Fruit fly (Drosophila melanogaster) whole organism, embryonic: ENCODE measurements around the gene CG4462.

Source experiments
- Awh ChIP-seq: fragments of 200-800 bp; sonication (Bioruptor generic); IDR thresholded peaks from 2 replicates; pipeline ENCODE4, ENCODE4 v1.3.6; 2022; ENCODE audit warnings: missing biosample characterization, missing genetic modification characterization
- CG10267 ChIP-seq: fragments of 200-800 bp; sonication (Bioruptor generic); optimal IDR thresholded peaks from 2 replicates; lab custom pipeline; 2018; ENCODE audit warnings: missing biosample characterization, mild to moderate bottlenecking, missing genetic modification characterization, moderate library complexity
- CG10565 ChIP-seq: fragments of 200-800 bp; sonication (Bioruptor generic); optimal IDR thresholded peaks from 3 replicates; lab custom pipeline; 2016; ENCODE audit warnings: missing biosample characterization, mild to moderate bottlenecking, missing genetic modification characterization
- CG10654 ChIP-seq: fragments of 200-800 bp; sonication (Bioruptor generic); optimal IDR thresholded peaks from 2 replicates; lab custom pipeline; 2016; ENCODE audit warnings: missing biosample characterization, missing genetic modification characterization
- CG14014 ChIP-seq: fragments of 200-800 bp; sonication (Bioruptor generic); IDR thresholded peaks from 2 replicates; pipeline ENCODE4 v1.3.6; 2022; ENCODE audit warnings: missing biosample characterization, missing genetic modification characterization
- CG1602 ChIP-seq: fragments of 200-800 bp; sonication (Bioruptor generic); optimal IDR thresholded peaks from 3 replicates; lab custom pipeline; 2016; ENCODE audit warnings: missing biosample characterization, missing genetic modification characterization
- CG17385 ChIP-seq: fragments of 200-800 bp; sonication (Bioruptor generic); optimal IDR thresholded peaks from 3 replicates; lab custom pipeline; 2018; ENCODE audit warnings: missing biosample characterization, mild to moderate bottlenecking, missing genetic modification characterization
- CG17568 ChIP-seq: fragments of 200-800 bp; sonication (Bioruptor generic); optimal IDR thresholded peaks from 2 replicates; lab custom pipeline; 2018; ENCODE audit warnings: missing biosample characterization, mild to moderate bottlenecking, missing genetic modification characterization, moderate library complexity
- CG17612 ChIP-seq: fragments of 200-800 bp; sonication (Bioruptor generic); IDR thresholded peaks from 2 replicates; pipeline ENCODE4 v1.3.6; 2022; ENCODE audit warnings: missing biosample characterization, missing genetic modification characterization
- CG18262 ChIP-seq: fragments of 200-800 bp; optimal IDR thresholded peaks from 3 replicates; lab custom pipeline; 2019; ENCODE audit warnings: missing biosample characterization, mild to moderate bottlenecking, missing genetic modification characterization, moderate library complexity
- CG2889 ChIP-seq: fragments of 200-800 bp; sonication (Bioruptor generic); IDR thresholded peaks from 3 replicates; pipeline ENCODE4 v1.3.6; 2022; ENCODE audit warnings: missing biosample characterization, missing genetic modification characterization
- CG31224 ChIP-seq: fragments of 200-800 bp; sonication (Bioruptor generic); IDR thresholded peaks from 2 replicates; pipeline ENCODE4 v1.3.6; 2022; ENCODE audit warnings: missing biosample characterization, missing genetic modification characterization
- CG32532 ChIP-seq: fragments of 200-800 bp; sonication (Bioruptor generic); IDR thresholded peaks from 2 replicates; pipeline ENCODE4 v1.3.6; 2022; ENCODE audit warnings: missing biosample characterization, missing genetic modification characterization
- CG33213 ChIP-seq: fragments of 200-800 bp; sonication (Bioruptor generic); optimal IDR thresholded peaks from 3 replicates; lab custom pipeline; 2016; ENCODE audit warnings: missing biosample characterization, missing genetic modification characterization
- CG34376 ChIP-seq: fragments of 200-800 bp; sonication (Bioruptor generic); optimal IDR thresholded peaks from 2 replicates; lab custom pipeline; 2018; ENCODE audit warnings: missing biosample characterization, mild to moderate bottlenecking, missing genetic modification characterization
- CG34422 ChIP-seq: fragments of 200-800 bp; sonication (Bioruptor generic); IDR thresholded peaks from 3 replicates; pipeline ENCODE4 v1.3.6; 2022; ENCODE audit warnings: missing biosample characterization, missing genetic modification characterization
- CG4854 ChIP-seq: fragments of 200-800 bp; sonication (Bioruptor generic); optimal IDR thresholded peaks from 2 replicates; lab custom pipeline; 2016; ENCODE audit warnings: missing biosample characterization, missing genetic modification characterization, inconsistent platforms
- CG8388 ChIP-seq: fragments of 200-800 bp; sonication (Bioruptor generic); optimal IDR thresholded peaks from 2 replicates; lab custom pipeline; 2019; ENCODE audit warnings: missing biosample characterization, mild to moderate bottlenecking, missing genetic modification characterization, moderate library complexity
- CG8478 ChIP-seq: fragments of >200 bp; optimal IDR thresholded peaks from 2 replicates; lab custom pipeline; 2018
- CG9437 ChIP-seq: fragments of 200-800 bp; sonication (Bioruptor generic); optimal IDR thresholded peaks from 2 replicates; lab custom pipeline; 2018; ENCODE audit warnings: missing biosample characterization, mild to moderate bottlenecking, missing genetic modification characterization
- CG9727 ChIP-seq: fragments of 200-800 bp; sonication (Bioruptor generic); optimal IDR thresholded peaks from 3 replicates; lab custom pipeline; 2017; ENCODE audit warnings: missing biosample characterization, mild to moderate bottlenecking, missing genetic modification characterization
- CG9876 ChIP-seq: fragments of 200-800 bp; sonication (Bioruptor generic); optimal IDR thresholded peaks from 2 replicates; lab custom pipeline; 2016; ENCODE audit warnings: missing biosample characterization, missing genetic modification characterization
- Chrac-16 ChIP-seq: fragments of 200-800 bp; sonication (Bioruptor generic); optimal IDR thresholded peaks from 3 replicates; lab custom pipeline; 2016; ENCODE audit warnings: missing biosample characterization, missing genetic modification characterization
- Dip2 ChIP-seq: fragments of 200-800 bp; sonication (Bioruptor generic); IDR thresholded peaks from 2 replicates; pipeline ENCODE4 v1.3.6; 2022; ENCODE audit warnings: missing biosample characterization, missing genetic modification characterization
- Elba2 ChIP-seq: fragments of 200-800 bp; sonication (Bioruptor generic); optimal IDR thresholded peaks from 3 replicates; lab custom pipeline; 2016; ENCODE audit warnings: missing biosample characterization, missing genetic modification characterization
- Hmr ChIP-seq: fragments of 200-800 bp; sonication (Bioruptor generic); optimal IDR thresholded peaks from 3 replicates; lab custom pipeline; 2017; ENCODE audit warnings: mild to moderate bottlenecking, missing biosample characterization, missing genetic modification reagents, missing genetic modification characterization
- Neu2 ChIP-seq: fragments of 200-800 bp; sonication (Bioruptor generic); optimal IDR thresholded peaks from 3 replicates; lab custom pipeline; 2016; ENCODE audit warnings: missing biosample characterization, missing genetic modification characterization, borderline replicate concordance
- Oaz ChIP-seq: fragments of 200-800 bp; sonication (Bioruptor generic); IDR thresholded peaks from 2 replicates; pipeline ENCODE4 v1.3.6; 2022; ENCODE audit warnings: missing biosample characterization, missing genetic modification characterization
- Sox100B ChIP-seq: fragments of 200-800 bp; sonication (Bioruptor generic); optimal IDR thresholded peaks from 3 replicates; lab custom pipeline; 2018; ENCODE audit warnings: missing biosample characterization, mild to moderate bottlenecking, missing genetic modification characterization
- Taf1 ChIP-seq: fragments of 200-800 bp; sonication (Bioruptor generic); IDR thresholded peaks from 2 replicates; pipeline ENCODE4 v1.3.6; 2022; ENCODE audit warnings: missing biosample characterization, missing genetic modification characterization
- ab ChIP-seq: fragments of 200-800 bp; sonication (Bioruptor generic); optimal IDR thresholded peaks from 2 replicates; lab custom pipeline; 2016; ENCODE audit warnings: missing biosample characterization, missing genetic modification characterization
- amos ChIP-seq: fragments of 200-800 bp; sonication (Bioruptor generic); IDR thresholded peaks from 2 replicates; pipeline ENCODE4 v1.3.6; 2022; ENCODE audit warnings: missing biosample characterization, missing genetic modification characterization; ENCODE audit not compliant: partially characterized antibody
- chn ChIP-seq: fragments of 200-800 bp; sonication (Bioruptor generic); optimal IDR thresholded peaks from 2 replicates; lab custom pipeline; 2016; ENCODE audit warnings: missing biosample characterization, missing genetic modification characterization
- ems ChIP-seq: fragments of 200-800 bp; sonication (Bioruptor generic); optimal IDR thresholded peaks from 3 replicates; lab custom pipeline; 2016; ENCODE audit warnings: missing biosample characterization, missing genetic modification characterization
- grau ChIP-seq: fragments of 200-800 bp; optimal IDR thresholded peaks from 3 replicates; lab custom pipeline; 2019; ENCODE audit warnings: missing biosample characterization, mild to moderate bottlenecking, missing genetic modification characterization, moderate library complexity
- gsb-n ChIP-seq: fragments of 200-800 bp; sonication (Bioruptor generic); optimal IDR thresholded peaks from 3 replicates; lab custom pipeline; 2018; ENCODE audit warnings: missing biosample characterization, mild to moderate bottlenecking, missing genetic modification characterization
- hb ChIP-seq: fragments of 200-800 bp; sonication (Bioruptor generic); IDR thresholded peaks from 3 replicates; pipeline ENCODE4 v1.3.6; 2022; ENCODE audit warnings: missing biosample characterization, missing genetic modification characterization; ENCODE audit not compliant: partially characterized antibody
- her ChIP-seq: fragments of 200-800 bp; sonication (Bioruptor generic); optimal IDR thresholded peaks from 2 replicates; lab custom pipeline; 2016; ENCODE audit warnings: missing biosample characterization, missing genetic modification characterization
- klu ChIP-seq: fragments of 200-800 bp; sonication (Bioruptor generic); IDR thresholded peaks from 2 replicates; pipeline ENCODE4 v1.3.6; 2022; ENCODE audit warnings: missing biosample characterization, missing genetic modification characterization
- lilli ChIP-seq: fragments of 200-800 bp; sonication (Bioruptor generic); optimal IDR thresholded peaks from 3 replicates; lab custom pipeline; 2016; ENCODE audit warnings: missing biosample characterization, missing genetic modification characterization
- maf-S ChIP-seq: fragments of 200-800 bp; sonication (Bioruptor generic); optimal IDR thresholded peaks from 2 replicates; lab custom pipeline; 2016; ENCODE audit warnings: missing biosample characterization, missing genetic modification characterization
- mld ChIP-seq: fragments of 200-800 bp; sonication (Bioruptor generic); IDR thresholded peaks from 3 replicates; pipeline ENCODE4 v1.3.6; 2022; ENCODE audit warnings: missing biosample characterization, missing genetic modification characterization; ENCODE audit not compliant: partially characterized antibody
- peb ChIP-seq: fragments of 200-800 bp; sonication (Bioruptor generic); IDR thresholded peaks from 2 replicates; pipeline ENCODE4 v1.3.6; 2022; ENCODE audit warnings: missing biosample characterization, missing genetic modification characterization
- phol ChIP-seq: fragments of 200-800 bp; sonication (Bioruptor generic); optimal IDR thresholded peaks from 3 replicates; lab custom pipeline; 2018; ENCODE audit warnings: missing biosample characterization, mild to moderate bottlenecking, missing genetic modification characterization, moderate library complexity
- run ChIP-seq: fragments of 200-800 bp; sonication (Bioruptor generic); optimal IDR thresholded peaks from 3 replicates; lab custom pipeline; 2018; ENCODE audit warnings: missing biosample characterization, mild to moderate bottlenecking, missing genetic modification characterization
- sc ChIP-seq, 3 experiments: fragments of >200 bp in 2 of 3; fragments of 200-800 bp in 1 of 3; sonication (Bioruptor generic) in 1 of 3; optimal IDR thresholded peaks; 2 replicates in 2 of 3; 3 replicates in 1 of 3; lab custom pipeline; 2017; ENCODE audit warnings: mild to moderate bottlenecking in 1 of 3, missing biosample characterization in 1 of 3, missing genetic modification characterization in 1 of 3, missing genetic modification reagents in 1 of 3
- sens-2 ChIP-seq: fragments of 200-800 bp; sonication (Bioruptor generic); IDR thresholded peaks from 2 replicates; pipeline ENCODE4 v1.3.6; 2022; ENCODE audit warnings: missing biosample characterization, missing genetic modification characterization
- stc ChIP-seq: fragments of 200-800 bp; sonication (Bioruptor generic); IDR thresholded peaks from 2 replicates; pipeline ENCODE4 v1.3.6; 2022; ENCODE audit warnings: missing biosample characterization, missing genetic modification characterization
- vvl ChIP-seq: fragments of 200-800 bp; sonication (Bioruptor generic); IDR thresholded peaks from 2 replicates; pipeline ENCODE4 v1.3.6; 2022; ENCODE audit warnings: missing biosample characterization, missing genetic modification characterization
- wdn ChIP-seq: fragments of 200-800 bp; sonication (Bioruptor generic); IDR thresholded peaks from 2 replicates; pipeline ENCODE4 v1.3.6; 2022; ENCODE audit warnings: missing biosample characterization, missing genetic modification characterization
- wor ChIP-seq: fragments of 200-800 bp; sonication (Bioruptor generic); IDR thresholded peaks from 2 replicates; pipeline ENCODE4 v1.3.6; 2022; ENCODE audit warnings: missing biosample characterization, missing genetic modification characterization

Gene CG4462

DNA sequence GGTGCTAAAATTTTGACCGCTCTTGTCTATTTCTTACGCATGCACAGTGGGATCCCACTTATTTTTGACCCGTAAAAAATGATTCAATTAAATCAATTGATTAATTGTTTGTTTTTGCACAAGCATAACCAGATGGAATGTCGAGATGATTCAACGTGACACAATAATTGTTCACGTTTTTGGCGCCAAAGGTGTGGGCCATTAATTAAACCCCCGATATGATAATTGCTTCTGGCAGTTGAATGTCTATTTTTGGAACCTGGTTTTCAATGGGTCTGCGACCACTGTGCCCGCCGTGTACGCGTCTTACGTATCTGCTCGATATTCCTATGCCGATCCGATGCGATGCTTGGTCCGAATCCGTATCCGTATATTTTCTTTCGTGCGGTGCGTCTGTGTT lies 33.1 kb downstream of the CG4462 start (continued):
- TF ChIP-seq CG17568 (GFP tag; lab: Kevin White, UChicago) (peak; percentile 59), Sox100B (GFP tag; lab: Kevin White, UChicago) (peak; percentile 51), ems (GFP tag; lab: Kevin White, UChicago) (peak; percentile 80), vvl (GFP tag; lab: Robert Waterston, UW) (peak; percentile 85), CG34422 (GFP tag; lab: Robert Waterston, UW) (peak; percentile 83), Chrac-16 (peak; percentile 42), Taf1 (GFP tag; lab: Robert Waterston, UW) (no peak; the same call in 1 of the 2 replicates), amos (GFP tag; lab: Robert Waterston, UW) (no peak), hb (GFP tag; lab: Robert Waterston, UW) (no peak), CG31224 (GFP tag; lab: Robert Waterston, UW) (0 out of 2 replicates have a peak, but pooled peaks have one; percentile 33), CG33213 (GFP tag; lab: Kevin White, UChicago) (peak; percentile 58), CG4854 (GFP tag; lab: Kevin White, UChicago) (peak; percentile 38), Hmr (GFP tag; lab: Kevin White, UChicago) (no peak), sens-2 (GFP tag; lab: Robert Waterston, UW) (peak; percentile 55; the same call in 1 of the 2 replicates), Oaz (GFP tag; lab: Robert Waterston, UW) (0 out of 2 replicates have a peak, but pooled peaks have one; percentile 20), ab (GFP tag; lab: Kevin White, UChicago) (no peak), Dip2 (no peak), wor (GFP tag; lab: Robert Waterston, UW) (0 out of 2 replicates have a peak, but pooled peaks have one; percentile 20), mld (GFP tag; lab: Robert Waterston, UW) (no peak), Elba2 (no peak), klu (peak; percentile 50; the same call in 1 of the 2 replicates), phol (peak; percentile 76), CG17385 (GFP tag; lab: Kevin White, UChicago) (peak; percentile 63), CG1602 (GFP tag; lab: Kevin White, UChicago) (peak; percentile 45), wdn (GFP tag; lab: Robert Waterston, UW) (peak; percentile 59; the same call in 1 of the 2 replicates), CG8478 (lab: Kevin White, UChicago) (no peak), CG9876 (GFP tag; lab: Kevin White, UChicago) (peak; percentile 13), lilli (GFP tag; lab: Kevin White, UChicago) (peak; percentile 75), CG34376 (GFP tag; lab: Kevin White, UChicago) (peak; percentile 20), CG2889 (GFP tag; lab: Robert Waterston, UW) (no peak), CG9727 (peak; percentile 62), CG18262 (peak; percentile 78), Neu2 (GFP tag; lab: Kevin White, UChicago) (peak; percentile 31), maf-S (GFP tag; lab: Kevin White, UChicago) (peak; percentile 36), sc (optimal IDR thresholded peaks at IDR 0.05; lab: Kevin White, UChicago) (no peak), sc (GFP tag; optimal IDR thresholded peaks at IDR 0.05; lab: Kevin White, UChicago) (no peak), Awh (GFP tag; lab: Robert Waterston, UW) (0 out of 2 replicates have a peak, but pooled peaks have one; percentile 30), grau (tag; lab: Kevin White, UChicago) (peak; percentile 70), stc (GFP tag; lab: Robert Waterston, UW) (peak; percentile 69), CG10654 (GFP tag; lab: Kevin White, UChicago) (peak; percentile 59), chn (GFP tag; lab: Kevin White, UChicago) (peak; percentile 38), CG10565 (no peak), CG32532 (GFP tag; lab: Robert Waterston, UW) (peak; percentile 76), CG14014 (GFP tag; lab: Robert Waterston, UW) (peak; percentile 79), gsb-n (tag; lab: Kevin White, UChicago) (peak; percentile 48), run (no peak), CG10267 (tag; lab: Kevin White, UChicago) (peak; percentile 56), CG17612 (0 out of 2 replicates have a peak, but pooled peaks have one; percentile 51), CG9437 (GFP tag; lab: Kevin White, UChicago) (peak; percentile 55), her (GFP tag; lab: Kevin White, UChicago) (peak; percentile 57), peb (GFP tag; lab: Robert Waterston, UW) (peak; percentile 72), CG8388 (GFP tag; lab: Kevin White, UChicago) (peak; percentile 61)
